Fruit fly (Drosophila melanogaster) whole organism, pupa: ENCODE results near the gene CG5853.

Experiments used
- CG10348 ChIP-seq: fragments of 200-800 bp; sonication (Bioruptor generic); IDR thresholded peaks from 2 replicates; pipeline ENCODE4 v1.3.6; 2022; ENCODE audit warnings: missing biosample characterization, missing genetic modification characterization
- CG12605 ChIP-seq: fragments of 200-800 bp; sonication (Bioruptor generic); IDR thresholded peaks from 2 replicates; pipeline ENCODE4 v1.3.6; 2022; ENCODE audit warnings: missing biosample characterization, missing genetic modification characterization
- CG13204 ChIP-seq: fragments of 200-800 bp; sonication (Bioruptor generic); optimal IDR thresholded peaks from 2 replicates; lab custom pipeline; 2018; ENCODE audit warnings: missing biosample characterization, mild to moderate bottlenecking, missing genetic modification characterization, moderate library complexity
- CG14655 ChIP-seq: fragments of 200-800 bp; sonication (Bioruptor generic); optimal IDR thresholded peaks from 3 replicates; lab custom pipeline; 2017; ENCODE audit warnings: mild to moderate bottlenecking, missing biosample characterization, missing genetic modification reagents, missing genetic modification characterization
- CG15710 ChIP-seq: fragments of 200-800 bp; sonication (Bioruptor generic); optimal IDR thresholded peaks from 2 replicates; lab custom pipeline; 2018; ENCODE audit warnings: missing biosample characterization, mild to moderate bottlenecking, missing genetic modification characterization, moderate library complexity
- CG17806 ChIP-seq: fragments of 200-800 bp; sonication (Bioruptor generic); optimal IDR thresholded peaks from 2 replicates; lab custom pipeline; 2018; ENCODE audit warnings: missing biosample characterization, mild to moderate bottlenecking, missing genetic modification characterization, moderate library complexity
- CG32121 ChIP-seq: fragments of 200-800 bp; sonication (Bioruptor generic); IDR thresholded peaks from 2 replicates; pipeline ENCODE4 v1.3.6; 2022; ENCODE audit warnings: missing biosample characterization, missing genetic modification characterization
- CG34367 ChIP-seq: fragments of 200-800 bp; sonication (Bioruptor generic); optimal IDR thresholded peaks from 2 replicates; lab custom pipeline; 2018; ENCODE audit warnings: missing biosample characterization, mild to moderate bottlenecking, missing genetic modification characterization
- CG4496 ChIP-seq: fragments of 200-800 bp; sonication (Bioruptor generic); IDR thresholded peaks from 3 replicates; pipeline ENCODE4 v1.3.6; 2022; ENCODE audit warnings: missing biosample characterization, missing genetic modification characterization
- CG8159 ChIP-seq: fragments of 200-800 bp; sonication (Bioruptor generic); optimal IDR thresholded peaks from 3 replicates; lab custom pipeline; 2018; ENCODE audit warnings: missing biosample characterization, mild to moderate bottlenecking, missing genetic modification characterization, moderate library complexity
- CG8301 ChIP-seq: fragments of 200-800 bp; sonication (Bioruptor generic); optimal IDR thresholded peaks from 2 replicates; lab custom pipeline; 2018; ENCODE audit warnings: missing biosample characterization, mild to moderate bottlenecking, missing genetic modification characterization
- CG9948 ChIP-seq: fragments of 200-800 bp; sonication (Bioruptor generic); optimal IDR thresholded peaks from 2 replicates; lab custom pipeline; 2018; ENCODE audit warnings: missing biosample characterization, mild to moderate bottlenecking, missing genetic modification characterization, moderate library complexity
- D1 ChIP-seq: fragments of 200-800 bp; sonication (Bioruptor generic); optimal IDR thresholded peaks from 2 replicates; lab custom pipeline; 2018; ENCODE audit warnings: missing biosample characterization, mild to moderate bottlenecking, missing genetic modification characterization, moderate library complexity
- EcR ChIP-seq: fragments of 200-800 bp; sonication (Bioruptor generic); optimal IDR thresholded peaks from 3 replicates; lab custom pipeline; 2019; ENCODE audit warnings: missing biosample characterization, missing genetic modification characterization, mild to moderate bottlenecking, moderate library complexity, missing genetic modification reagents
- Ets98B ChIP-seq: fragments of 200-800 bp; sonication (Bioruptor generic); IDR thresholded peaks from 2 replicates; pipeline ENCODE4 v1.3.6; 2022; ENCODE audit warnings: missing biosample characterization, missing genetic modification characterization
- Pif1A ChIP-seq: fragments of 200-800 bp; sonication (Bioruptor generic); optimal IDR thresholded peaks from 3 replicates; lab custom pipeline; 2016; ENCODE audit warnings: missing biosample characterization, missing genetic modification characterization
- Pif1B ChIP-seq: fragments of 200-800 bp; sonication (Bioruptor generic); optimal IDR thresholded peaks from 3 replicates; lab custom pipeline; 2016; ENCODE audit warnings: missing biosample characterization, missing genetic modification characterization
- Snoo ChIP-seq: fragments of 200-800 bp; sonication (Bioruptor generic); optimal IDR thresholded peaks from 3 replicates; lab custom pipeline; 2017; ENCODE audit warnings: missing biosample characterization, mild to moderate bottlenecking, missing genetic modification characterization, inconsistent platforms
- fd96Ca ChIP-seq: fragments of 200-800 bp; sonication (Bioruptor generic); IDR thresholded peaks from 3 replicates; pipeline ENCODE4 v1.3.6; 2022; ENCODE audit warnings: missing biosample characterization, missing genetic modification characterization
- gl ChIP-seq: fragments of 200-800 bp; sonication (Bioruptor generic); optimal IDR thresholded peaks from 2 replicates; lab custom pipeline; 2018; ENCODE audit warnings: missing biosample characterization, mild to moderate bottlenecking, missing genetic modification characterization
- rn ChIP-seq: fragments of 200-800 bp; sonication (Bioruptor generic); IDR thresholded peaks from 2 replicates; pipeline ENCODE4 v1.3.6; 2022; ENCODE audit warnings: missing biosample characterization, missing genetic modification characterization

Gene CG5853

DNA sequence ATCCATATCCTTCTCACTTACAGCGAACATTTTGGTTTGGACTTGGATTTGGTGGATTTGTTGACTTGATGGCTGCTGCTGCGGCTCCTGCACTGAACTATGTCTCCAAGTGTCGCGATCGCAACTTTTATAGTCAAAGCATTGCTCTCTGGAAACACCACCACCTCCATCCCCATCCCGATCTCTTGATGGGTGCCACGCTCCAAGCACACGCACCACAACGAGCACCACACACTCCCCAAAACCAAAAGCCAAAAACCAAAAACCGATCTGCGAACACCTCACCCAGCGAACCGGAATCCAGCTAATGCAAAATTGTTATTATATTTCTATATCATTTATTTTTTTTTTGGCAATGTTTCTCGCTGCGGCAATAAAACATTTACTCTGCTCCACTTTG, 14.4 kb downstream of the CG5853 start, which contains the start of gene Cpr30F:
Gene Cpr30F (minus strand): TSS at position 101 of the 400 bp plus-strand sequence.
- TF ChIP-seq fd96Ca (GFP tag; lab: Robert Waterston, UW) (no peak), CG14655 (GFP tag; lab: Kevin White, UChicago) (no peak), gl (tag; lab: Kevin White, UChicago) (no peak), Snoo (tag; lab: Kevin White, UChicago) (no peak), CG15710 (no peak), EcR (GFP tag; lab: Kevin White, UChicago) (no peak), CG4496 (no peak), Pif1A (no peak), D1 (tag; lab: Kevin White, UChicago) (no peak), CG32121 (GFP tag; lab: Robert Waterston, UW) (no peak), CG8159 (tag; lab: Kevin White, UChicago) (no peak)

DNA sequence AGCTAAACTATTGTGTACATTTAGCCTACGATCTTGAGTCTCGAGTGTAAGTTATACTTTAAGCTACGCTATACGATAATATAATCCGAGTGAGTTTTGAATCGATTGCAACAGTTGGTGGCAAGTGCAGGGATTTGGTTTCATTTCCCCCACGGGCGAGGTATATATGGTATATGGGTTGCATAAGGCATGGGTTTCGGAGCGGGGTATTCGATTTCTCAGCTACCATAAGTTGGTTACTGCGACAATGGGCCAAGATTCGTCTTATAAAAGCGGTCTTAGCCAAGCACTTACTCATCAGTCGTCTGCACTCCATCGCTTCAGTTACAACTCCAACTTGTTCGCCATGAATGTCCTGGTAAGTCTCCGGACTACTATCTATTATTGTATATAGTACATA, 17.2 kb downstream of the CG5853 start, which contains the start of gene CG42367:
Gene CG42367 (plus strand): TSS at position 301 of the 400 bp plus-strand sequence.
- TF ChIP-seq Ets98B (no peak), CG13204 (GFP tag; lab: Kevin White, UChicago) (no peak), EcR (GFP tag; lab: Kevin White, UChicago) (no peak), CG17806 (tag; lab: Kevin White, UChicago) (no peak), Snoo (tag; lab: Kevin White, UChicago) (no peak), CG8159 (tag; lab: Kevin White, UChicago) (no peak), CG8301 (no peak), D1 (tag; lab: Kevin White, UChicago) (no peak), rn (GFP tag; lab: Robert Waterston, UW) (no peak), Pif1B (GFP tag; lab: Kevin White, UChicago) (no peak), CG14655 (GFP tag; lab: Kevin White, UChicago) (no peak), CG32121 (GFP tag; lab: Robert Waterston, UW) (no peak), CG10348 (GFP tag; lab: Robert Waterston, UW) (no peak)

DNA sequence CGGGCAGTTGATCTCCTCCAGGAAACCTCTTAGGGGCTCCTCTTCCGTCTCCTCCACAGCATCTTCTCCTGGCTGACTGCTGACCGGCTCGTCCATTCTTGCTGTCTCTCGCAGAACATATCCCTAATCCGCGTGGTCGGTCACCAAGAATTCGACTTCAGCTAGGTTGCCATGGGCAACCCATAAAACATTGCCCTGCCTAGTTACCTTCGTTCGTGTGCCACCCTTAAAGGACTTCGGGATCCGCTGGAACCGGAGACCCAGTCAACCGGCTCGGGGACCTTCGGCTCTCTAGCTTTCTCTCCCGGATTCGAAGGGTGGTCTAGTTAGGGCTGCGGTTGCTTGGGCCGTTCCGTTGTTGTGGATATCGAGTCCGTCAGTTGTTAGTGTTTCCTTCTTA, 22.7 kb downstream of the CG5853 start, which contains the start of the genes TbCMF46 and CG42366:
Gene TbCMF46 (minus strand): TSS at position 101 of the 400 bp plus-strand sequence.
Gene CG42366 (plus strand): TSS at position 397 of the 400 bp plus-strand sequence.
- TF ChIP-seq Ets98B (no peak), Pif1A (no peak), Snoo (tag; lab: Kevin White, UChicago) (no peak), CG13204 (GFP tag; lab: Kevin White, UChicago) (no peak), CG15710 (no peak), EcR (GFP tag; lab: Kevin White, UChicago) (no peak), CG14655 (GFP tag; lab: Kevin White, UChicago) (no peak), CG10348 (GFP tag; lab: Robert Waterston, UW) (no peak), CG12605 (GFP tag; lab: Robert Waterston, UW) (no peak), D1 (tag; lab: Kevin White, UChicago) (no peak), CG17806 (tag; lab: Kevin White, UChicago) (no peak), Pif1B (GFP tag; lab: Kevin White, UChicago) (no peak), CG9948 (tag; lab: Kevin White, UChicago) (no peak)

DNA sequence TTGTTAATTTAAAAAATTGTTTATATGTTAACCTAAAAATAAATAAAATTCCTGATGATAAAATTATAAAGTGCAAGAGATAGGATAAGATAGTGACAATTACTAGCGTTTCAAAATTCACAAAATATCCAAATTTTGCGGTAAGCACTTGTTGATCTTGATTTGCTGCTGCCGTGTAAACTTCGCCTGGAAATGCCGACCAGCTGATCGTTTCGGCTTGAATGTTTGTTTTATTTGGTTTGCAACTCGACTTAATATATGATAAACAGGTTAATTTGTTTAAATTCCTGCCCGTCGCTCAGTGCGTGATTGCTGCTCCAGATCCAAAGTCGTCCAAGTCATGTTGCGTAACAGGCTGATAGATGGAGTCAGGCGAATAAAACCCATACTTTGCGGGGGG, 26.0 kb downstream of the CG5853 start, which contains the start of gene CG4592:
Gene CG4592 (plus strand): TSS at position 233 of the 400 bp plus-strand sequence.
- TF ChIP-seq CG10348 (GFP tag; lab: Robert Waterston, UW) (no peak), CG8301 (no peak), CG4496 (peak; percentile 87), EcR (GFP tag; lab: Kevin White, UChicago) (no peak), Pif1B (GFP tag; lab: Kevin White, UChicago) (peak; percentile 77), CG34367 (peak; percentile 68), CG9948 (tag; lab: Kevin White, UChicago) (peak; percentile 54), CG32121 (GFP tag; lab: Robert Waterston, UW) (peak; percentile 82), gl (tag; lab: Kevin White, UChicago) (peak; percentile 36), D1 (tag; lab: Kevin White, UChicago) (peak; percentile 2), CG8159 (tag; lab: Kevin White, UChicago) (peak; percentile 65), CG12605 (GFP tag; lab: Robert Waterston, UW) (peak; percentile 66), CG14655 (GFP tag; lab: Kevin White, UChicago) (no peak), rn (GFP tag; lab: Robert Waterston, UW) (no peak), CG13204 (GFP tag; lab: Kevin White, UChicago) (no peak), Pif1A (peak; percentile 81), Ets98B (peak; percentile 84), CG17806 (tag; lab: Kevin White, UChicago) (no peak), CG15710 (no peak), fd96Ca (GFP tag; lab: Robert Waterston, UW) (peak; percentile 82; the same call in 2 of the 3 replicates), Snoo (tag; lab: Kevin White, UChicago) (no peak)

DNA sequence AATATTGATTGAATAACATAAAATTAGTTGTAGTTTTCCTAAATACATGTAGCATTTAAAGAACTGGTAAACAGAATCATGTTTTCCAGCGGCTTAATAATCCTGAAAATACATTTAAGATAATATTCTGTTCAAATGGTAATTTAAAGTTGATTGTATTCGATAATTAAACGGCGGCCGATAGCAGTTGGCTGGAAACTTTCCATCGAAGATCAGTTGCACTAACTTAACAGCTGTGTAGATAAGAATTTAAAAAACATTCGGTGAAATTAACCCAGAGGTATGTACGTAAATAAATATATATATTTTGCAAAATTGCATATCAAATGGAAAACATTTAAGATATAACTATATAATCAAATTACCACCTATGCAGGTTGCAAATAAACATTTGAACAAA, 27.5 kb downstream of the CG5853 start, which contains the start of gene CG4594:
Gene CG4594 (plus strand): TSS at position 212 of the 400 bp plus-strand sequence.
- TF ChIP-seq Pif1A = no peak
- no peak for TF ChIP-seq CG9948 (tag; lab: Kevin White, UChicago)

DNA sequence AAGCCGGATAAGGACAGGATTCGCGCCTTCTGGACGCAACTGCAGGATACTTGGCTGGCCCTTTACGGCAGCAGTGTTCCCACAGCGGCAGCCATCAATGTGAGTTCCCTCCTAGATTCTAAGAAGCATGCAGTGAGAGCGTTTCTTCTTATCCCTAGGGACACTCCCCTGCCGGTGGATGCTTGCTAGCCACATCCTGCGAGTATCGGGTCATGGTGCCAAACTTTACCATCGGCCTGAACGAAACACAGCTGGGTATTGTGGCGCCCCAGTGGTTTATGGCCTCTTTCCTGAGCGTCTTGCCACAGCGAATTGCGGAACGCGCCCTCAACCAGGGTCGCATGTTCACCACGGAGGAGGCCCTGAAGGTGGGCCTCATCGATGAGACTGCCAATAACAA, 28.2 kb downstream of the CG5853 start:
- no peak for TF ChIP-seq EcR (GFP tag; lab: Kevin White, UChicago)
- TF ChIP-seq CG13204 (GFP tag; lab: Kevin White, UChicago) = no peak
- no peak for TF ChIP-seq CG32121 (GFP tag; lab: Robert Waterston, UW)
- TF ChIP-seq D1 (tag; lab: Kevin White, UChicago) = no peak
- no peak for TF ChIP-seq Pif1B (GFP tag; lab: Kevin White, UChicago)
- TF ChIP-seq CG15710 = no peak
- no peak for TF ChIP-seq CG9948 (tag; lab: Kevin White, UChicago)
- TF ChIP-seq CG14655 (GFP tag; lab: Kevin White, UChicago) = no peak
- TF ChIP-seq Pif1A = no peak
- no peak for TF ChIP-seq Ets98B
- no peak for TF ChIP-seq gl (tag; lab: Kevin White, UChicago)
- TF ChIP-seq Snoo (tag; lab: Kevin White, UChicago) = no peak
